Worm (Caenorhabditis elegans): Measurements from ENCODE around the gene C52B9.8.

DNA sequence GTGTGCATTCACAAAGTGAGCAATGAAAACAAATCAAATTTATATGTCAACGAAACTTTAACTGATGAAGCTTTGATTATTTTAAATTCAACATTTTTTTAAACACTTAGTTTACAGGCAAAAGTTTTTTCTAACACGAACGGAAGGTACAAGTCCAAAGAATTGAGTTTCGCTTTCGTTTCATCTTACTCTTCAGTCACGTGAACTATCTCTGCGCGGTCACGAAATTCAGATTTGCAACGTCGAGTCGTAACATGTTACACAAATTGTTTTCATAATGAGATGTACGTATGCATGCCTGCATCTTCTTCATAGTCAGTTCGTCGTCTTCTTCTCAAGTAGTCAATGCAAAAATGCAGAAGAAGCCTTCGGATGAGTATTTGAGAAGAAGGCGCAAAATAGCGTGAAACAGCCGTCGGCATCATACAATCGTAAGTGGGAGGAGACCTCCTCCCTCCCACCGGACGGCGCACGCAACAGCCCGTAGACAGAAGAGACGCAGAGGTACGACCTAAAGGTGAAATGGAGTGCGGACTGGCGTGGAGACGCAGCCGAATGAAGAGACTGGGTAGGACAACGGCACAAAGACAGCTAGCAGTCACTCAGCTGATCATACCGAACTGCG lies 46.2 kb downstream of the C52B9.8 start, which contains the start of gene coel-1:
- TF ChIP-seq pes-1 (GFP tag; IDR thresholded peaks at IDR 0.05) (no peak), ceh-36 (tag; optimal IDR thresholded peaks at IDR 0.05) (no peak)

Data from whole organism, early embryonic.